Worm (Caenorhabditis elegans) whole organism, L4/young adult: Measurements from ENCODE around the gene T16H12.2.

ENCODE experiments used
- dao-5 ChIP-seq: sonication (generic microtip); optimal IDR thresholded peaks from 2 replicates; lab custom pipeline; 2016; ENCODE audit warnings: missing genotype, missing genetic modification characterization, moderate library complexity, missing compliant biosample characterization
- him-1 ChIP-seq: sonication (generic microtip); optimal IDR thresholded peaks from 2 replicates; lab custom pipeline; 2016; ENCODE audit warnings: missing genotype, missing genetic modification reagents, missing genetic modification characterization, missing compliant biosample characterization

DNA sequence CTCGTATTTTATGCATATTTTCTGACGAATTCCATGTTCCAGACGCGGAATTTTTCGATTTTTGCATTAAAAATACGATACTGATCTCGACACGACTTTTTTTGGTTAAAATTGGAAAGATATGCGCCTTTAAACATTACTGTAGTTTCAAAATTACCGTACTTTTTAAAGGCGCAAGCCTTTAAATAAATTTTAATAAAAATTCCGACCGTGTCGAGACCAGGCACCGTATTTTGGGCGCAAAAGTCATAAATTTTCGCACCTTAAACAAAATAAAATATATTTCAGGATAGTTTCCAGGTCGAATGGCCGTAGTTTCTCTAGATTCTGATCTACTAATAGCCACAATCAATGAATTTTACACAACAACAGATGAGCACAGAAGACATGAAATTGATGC is 16.8 kb upstream of the T16H12.2 start, which contains the start of gene T16G12.6:
- TF ChIP-seq him-1 (tag; lab: Kevin White, UChicago) (no peak), dao-5 (tag; lab: Kevin White, UChicago) (no peak)
